Fruit fly (Drosophila melanogaster) whole organism, embryonic: ENCODE results near the gene CG8541.

Source experiments
- Ada2b ChIP-seq: fragments of 200-800 bp; sonication (Bioruptor generic); IDR thresholded peaks from 2 replicates; pipeline ENCODE4 v1.3.6; 2022; ENCODE audit warnings: missing biosample characterization, missing genetic modification characterization
- B-H1 ChIP-seq: fragments of 200-800 bp; sonication (Bioruptor generic); IDR thresholded peaks from 3 replicates; pipeline ENCODE4 v1.3.6; 2022; ENCODE audit warnings: missing biosample characterization, missing genetic modification characterization
- CG11247 ChIP-seq: fragments of 200-800 bp; sonication (Bioruptor generic); IDR thresholded peaks from 2 replicates; pipeline ENCODE4 v1.3.6; 2022; ENCODE audit warnings: missing biosample characterization, missing genetic modification characterization
- CG11695 ChIP-seq: fragments of 200-800 bp; sonication (Bioruptor generic); IDR thresholded peaks from 3 replicates; pipeline ENCODE4 v1.3.6; 2022; ENCODE audit warnings: missing biosample characterization, missing genetic modification characterization
- CG13775 ChIP-seq: fragments of 200-800 bp; sonication (Bioruptor generic); optimal IDR thresholded peaks from 3 replicates; lab custom pipeline; 2017; ENCODE audit warnings: missing biosample characterization, mild to moderate bottlenecking, missing genetic modification characterization
- CG14965 ChIP-seq: fragments of 200-800 bp; sonication (Bioruptor generic); optimal IDR thresholded peaks from 2 replicates; lab custom pipeline; 2016; ENCODE audit warnings: missing biosample characterization, missing genetic modification characterization, borderline replicate concordance
- CG15269 ChIP-seq: fragments of 200-800 bp; sonication (Bioruptor generic); optimal IDR thresholded peaks from 2 replicates; lab custom pipeline; 2018; ENCODE audit warnings: missing biosample characterization, mild to moderate bottlenecking, missing genetic modification characterization, moderate library complexity
- CG1647 ChIP-seq: fragments of 200-800 bp; sonication (Bioruptor generic); optimal IDR thresholded peaks from 3 replicates; lab custom pipeline; 2016; ENCODE audit warnings: missing biosample characterization, missing genetic modification characterization
- CG16813 ChIP-seq: fragments of 200-800 bp; sonication (Bioruptor generic); IDR thresholded peaks from 3 replicates; pipeline ENCODE4 v1.3.6; 2022; ENCODE audit warnings: missing biosample characterization, missing genetic modification characterization; ENCODE audit not compliant: partially characterized antibody
- CG18599 ChIP-seq: fragments of 200-800 bp; sonication (Bioruptor generic); optimal IDR thresholded peaks from 3 replicates; lab custom pipeline; 2017; ENCODE audit warnings: missing biosample characterization, missing genetic modification characterization, mild to moderate bottlenecking, moderate library complexity, missing genetic modification reagents
- CG2129 ChIP-seq: fragments of 200-800 bp; sonication (Bioruptor generic); IDR thresholded peaks from 2 replicates; pipeline ENCODE4 v1.3.6; 2022; ENCODE audit warnings: missing biosample characterization, missing genetic modification characterization; ENCODE audit not compliant: partially characterized antibody
- CG3726 ChIP-seq: fragments of 200-800 bp; sonication (Bioruptor generic); IDR thresholded peaks from 3 replicates; pipeline ENCODE4, ENCODE4 v1.3.6; 2022; ENCODE audit warnings: missing biosample characterization, missing genetic modification characterization
- CG4617 ChIP-seq: fragments of 200-800 bp; sonication (Bioruptor generic); optimal IDR thresholded peaks from 3 replicates; lab custom pipeline; 2016; ENCODE audit warnings: missing biosample characterization, missing genetic modification characterization, borderline replicate concordance
- CG4854 ChIP-seq: fragments of 200-800 bp; sonication (Bioruptor generic); optimal IDR thresholded peaks from 2 replicates; lab custom pipeline; 2016; ENCODE audit warnings: missing biosample characterization, missing genetic modification characterization, inconsistent platforms
- CG6175 ChIP-seq: fragments of 200-800 bp; sonication (Bioruptor generic); IDR thresholded peaks from 3 replicates; pipeline ENCODE4 v1.3.6; 2022; ENCODE audit warnings: missing biosample characterization, missing genetic modification characterization
- CG6254 ChIP-seq: fragments of 200-800 bp; sonication (Bioruptor generic); optimal IDR thresholded peaks from 3 replicates; lab custom pipeline; 2017; ENCODE audit warnings: mild to moderate bottlenecking, missing biosample characterization, missing genetic modification reagents, missing genetic modification characterization
- CG7556 ChIP-seq: fragments of 200-800 bp; sonication (Bioruptor generic); optimal IDR thresholded peaks from 2 replicates; lab custom pipeline; 2017; ENCODE audit warnings: missing biosample characterization, mild to moderate bottlenecking, missing genetic modification characterization
- CG7839 ChIP-seq: fragments of 200-800 bp; sonication (Bioruptor generic); optimal IDR thresholded peaks from 3 replicates; lab custom pipeline; 2018; ENCODE audit warnings: missing biosample characterization, mild to moderate bottlenecking, missing genetic modification characterization, moderate library complexity
- CG8089 ChIP-seq: fragments of 200-800 bp; sonication (Bioruptor generic); optimal IDR thresholded peaks from 3 replicates; lab custom pipeline; 2016; ENCODE audit warnings: missing biosample characterization, missing genetic modification characterization
- CG9609 ChIP-seq: fragments of 200-800 bp; sonication (Bioruptor generic); optimal IDR thresholded peaks from 3 replicates; lab custom pipeline; 2016; ENCODE audit warnings: missing biosample characterization, missing genetic modification characterization
- Dp ChIP-seq: fragments of 200-800 bp; sonication (Bioruptor generic); optimal IDR thresholded peaks from 2 replicates; lab custom pipeline; 2018; ENCODE audit warnings: missing biosample characterization, mild to moderate bottlenecking, missing genetic modification characterization, moderate library complexity
- Elba2 ChIP-seq: fragments of 200-800 bp; sonication (Bioruptor generic); optimal IDR thresholded peaks from 3 replicates; lab custom pipeline; 2016; ENCODE audit warnings: missing biosample characterization, missing genetic modification characterization
- Ets97D ChIP-seq: fragments of 200-800 bp; sonication (Bioruptor generic); optimal IDR thresholded peaks from 3 replicates; lab custom pipeline; 2016; ENCODE audit warnings: missing biosample characterization, missing genetic modification characterization
- Gug ChIP-seq: fragments of 200-800 bp; sonication (Bioruptor generic); IDR thresholded peaks from 4 replicates; pipeline ENCODE4 v1.3.6; 2022; ENCODE audit warnings: missing biosample characterization, missing genetic modification characterization
- Hand ChIP-seq: fragments of 200-800 bp; sonication (Bioruptor generic); optimal IDR thresholded peaks from 2 replicates; lab custom pipeline; 2017; ENCODE audit warnings: mild to moderate bottlenecking, missing biosample characterization, missing genetic modification reagents, missing genetic modification characterization
- HmgD ChIP-seq: fragments of 200-800 bp; sonication (Bioruptor generic); optimal IDR thresholded peaks from 3 replicates; lab custom pipeline; 2016; ENCODE audit warnings: missing biosample characterization, missing genetic modification characterization
- Hmx ChIP-seq: fragments of 200-800 bp; sonication (Bioruptor generic); optimal IDR thresholded peaks from 2 replicates; lab custom pipeline; 2016; ENCODE audit warnings: missing biosample characterization, missing genetic modification characterization
- Hr51 ChIP-seq, 2 experiments: fragments of 200-800 bp; sonication (Bioruptor generic); optimal IDR thresholded peaks; 2 replicates in 1 of 2; 3 replicates in 1 of 2; lab custom pipeline; 2016 to 2018; ENCODE audit warnings: missing biosample characterization in 2 of 2, missing genetic modification characterization in 2 of 2, mild to moderate bottlenecking in 1 of 2, moderate library complexity in 1 of 2
- Mes4 ChIP-seq: fragments of 200-800 bp; sonication (Bioruptor generic); optimal IDR thresholded peaks from 2 replicates; lab custom pipeline; 2016; ENCODE audit warnings: missing biosample characterization, missing genetic modification characterization
- Mrtf ChIP-seq: fragments of 200-800 bp; sonication (Bioruptor generic); IDR thresholded peaks from 3 replicates; pipeline ENCODE4 v1.3.6; 2022; ENCODE audit warnings: missing biosample characterization, missing genetic modification characterization
- NC2α ChIP-seq: fragments of 200-800 bp; sonication (Bioruptor generic); optimal IDR thresholded peaks from 2 replicates; lab custom pipeline; 2016; ENCODE audit warnings: missing biosample characterization, missing genetic modification characterization
- Oli ChIP-seq: fragments of 200-800 bp; sonication (Bioruptor generic); optimal IDR thresholded peaks from 2 replicates; lab custom pipeline; 2018; ENCODE audit warnings: missing biosample characterization, mild to moderate bottlenecking, missing genetic modification characterization, moderate library complexity
- Sin3A ChIP-seq: fragments of >200 bp; optimal IDR thresholded peaks from 2 replicates; lab custom pipeline; 2018
- Xrp1 ChIP-seq: fragments of 200-800 bp; sonication (Bioruptor generic); IDR thresholded peaks from 2 replicates; pipeline ENCODE4 v1.3.6; 2022; ENCODE audit warnings: missing biosample characterization, missing genetic modification characterization
- ac ChIP-seq: fragments of 200-800 bp; sonication (Bioruptor generic); optimal IDR thresholded peaks from 3 replicates; lab custom pipeline; 2017; ENCODE audit warnings: missing biosample characterization, mild to moderate bottlenecking, missing genetic modification characterization
- ash1 ChIP-seq: fragments of 200-800 bp; sonication (Bioruptor generic); optimal IDR thresholded peaks from 2 replicates; lab custom pipeline; 2018; ENCODE audit warnings: missing biosample characterization, mild to moderate bottlenecking, missing genetic modification characterization
- dmrt11E ChIP-seq: fragments of 200-800 bp; sonication (Bioruptor generic); optimal IDR thresholded peaks from 3 replicates; lab custom pipeline; 2018; ENCODE audit warnings: missing biosample characterization, mild to moderate bottlenecking, missing genetic modification characterization, moderate library complexity
- dysf ChIP-seq: fragments of 200-800 bp; sonication (Bioruptor generic); IDR thresholded peaks from 3 replicates; pipeline ENCODE4 v1.3.6; 2022; ENCODE audit warnings: missing biosample characterization, missing genetic modification characterization
- esg ChIP-seq: fragments of 200-800 bp; sonication (Bioruptor generic); conservative IDR thresholded peaks from 2 replicates; pipeline ENCODE4 v1.3.6; 2022; ENCODE audit warnings: missing biosample characterization, missing genetic modification characterization
- h ChIP-seq: fragments of >200 bp; optimal IDR thresholded peaks from 2 replicates; lab custom pipeline; 2017
- inv ChIP-seq: fragments of 200-800 bp; sonication (Bioruptor generic); IDR thresholded peaks from 2 replicates; pipeline ENCODE4 v1.3.6; 2022; ENCODE audit warnings: missing biosample characterization, missing genetic modification characterization; ENCODE audit not compliant: partially characterized antibody
- klu ChIP-seq: fragments of 200-800 bp; sonication (Bioruptor generic); IDR thresholded peaks from 2 replicates; pipeline ENCODE4 v1.3.6; 2022; ENCODE audit warnings: missing biosample characterization, missing genetic modification characterization
- kni ChIP-seq: fragments of 200-800 bp; sonication (Bioruptor generic); optimal IDR thresholded peaks from 3 replicates; lab custom pipeline; 2017; ENCODE audit warnings: mild to moderate bottlenecking, missing biosample characterization, missing genetic modification reagents, missing genetic modification characterization
- maf-S ChIP-seq: fragments of 200-800 bp; sonication (Bioruptor generic); optimal IDR thresholded peaks from 2 replicates; lab custom pipeline; 2016; ENCODE audit warnings: missing biosample characterization, missing genetic modification characterization
- nom ChIP-seq: fragments of 200-800 bp; sonication (Bioruptor generic); optimal IDR thresholded peaks from 2 replicates; lab custom pipeline; 2017; ENCODE audit warnings: missing biosample characterization, missing genetic modification characterization, mild to moderate bottlenecking, moderate library complexity, missing genetic modification reagents
- pan ChIP-seq, 4 experiments: fragments of >200 bp in 3 of 4; fragments of 200-800 bp in 1 of 4; sonication (Bioruptor generic) in 1 of 4; optimal IDR thresholded peaks in 3 of 4; IDR thresholded peaks in 1 of 4; 2 replicates each; pipeline versions ENCODE4 v1.3.6 to Lab custom; 2017 to 2022; ENCODE audit warnings: missing biosample characterization in 2 of 4, missing genetic modification characterization in 2 of 4, mixed read lengths in 1 of 4
- prd ChIP-seq, 3 experiments: fragments of >200 bp in 2 of 3; fragments of 200-800 bp in 1 of 3; sonication (Bioruptor generic) in 1 of 3; optimal IDR thresholded peaks in 2 of 3; IDR thresholded peaks in 1 of 3; 2 replicates in 2 of 3; 3 replicates in 1 of 3; pipeline versions ENCODE4 v1.3.6 to Lab custom; 2017 to 2022; ENCODE audit warnings: missing biosample characterization in 1 of 3, missing genetic modification characterization in 1 of 3
- yki ChIP-seq: fragments of >200 bp; optimal IDR thresholded peaks from 3 replicates; lab custom pipeline; 2018

Gene CG8541

DNA sequence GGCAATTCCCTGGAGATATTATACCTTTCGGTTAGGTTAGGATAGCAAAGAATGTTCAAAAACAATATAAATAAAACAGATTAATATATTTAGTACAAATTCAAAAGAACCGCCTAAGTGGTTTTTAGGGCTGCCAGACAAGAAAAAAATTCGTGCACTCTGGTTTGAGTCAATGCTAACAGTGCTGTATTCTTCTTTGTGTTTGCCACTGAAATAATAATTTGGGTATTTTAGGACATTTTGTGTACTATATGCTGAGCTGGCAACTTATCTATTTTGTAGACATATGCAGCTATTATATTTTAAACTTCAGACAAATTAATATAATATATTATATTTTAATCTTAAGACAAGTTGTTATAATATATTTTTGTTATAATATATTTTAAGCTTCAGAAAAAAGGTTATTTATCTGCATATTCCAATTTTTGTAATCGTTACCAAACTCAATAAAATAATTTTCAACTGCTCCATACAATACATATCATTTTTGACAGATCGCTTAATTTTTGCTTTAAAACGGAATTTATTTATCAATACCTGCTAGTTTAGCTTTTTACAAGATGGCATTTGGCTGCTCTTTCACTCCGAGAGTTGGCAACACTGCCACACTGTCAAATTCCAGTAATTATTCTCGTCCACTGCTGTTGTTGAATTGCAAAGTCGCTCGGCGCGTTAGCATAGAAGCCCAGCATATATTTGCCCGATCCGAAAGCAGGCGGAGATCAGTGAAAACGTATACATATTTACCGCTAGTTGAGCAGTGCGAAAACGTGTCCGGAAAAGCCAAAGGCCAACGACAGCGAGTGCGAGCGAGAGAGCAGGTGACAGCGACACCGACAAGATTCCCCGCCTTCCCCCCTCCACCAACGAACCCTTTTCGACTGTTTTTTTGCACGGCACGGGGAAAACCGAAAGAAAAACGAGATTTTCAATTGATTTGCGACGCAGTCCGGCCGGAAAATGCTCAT, 39.3 kb downstream of the CG8541 start, which contains the start of gene CG7546 (continued):
- TF ChIP-seq HmgD (GFP tag; lab: Kevin White, UChicago) (no peak), Oli (tag; lab: Kevin White, UChicago) (peak; percentile 11), CG4617 (GFP tag; lab: Kevin White, UChicago) (peak; percentile 91), CG16813 (no peak), CG14965 (GFP tag; lab: Kevin White, UChicago) (no peak), Sin3A (peak; percentile 9), NC2α (GFP tag; lab: Kevin White, UChicago) (no peak), Ets97D (GFP tag; lab: Kevin White, UChicago) (peak; percentile 39), Elba2 (GFP tag; lab: Kevin White, UChicago) (no peak), CG4854 (GFP tag; lab: Kevin White, UChicago) (no peak), kni (no peak), pan (optimal IDR thresholded peaks at IDR 0.05; lab: Kevin White, UChicago) (no peak), pan (GFP tag; optimal IDR thresholded peaks at IDR 0.05 in 1 of 2, IDR thresholded peaks at IDR 0.05 in 1 of 2) (no peak), dmrt11E (tag; lab: Kevin White, UChicago) (peak; percentile 47), maf-S (no peak), ac (no peak), esg (GFP tag; lab: Robert Waterston, UW) (peak; percentile 37; the same call in 1 of the 2 replicates), CG7556 (GFP tag; lab: Kevin White, UChicago) (peak; percentile 30), Mes4 (no peak), CG9609 (GFP tag; lab: Kevin White, UChicago) (no peak), klu (GFP tag; lab: Robert Waterston, UW) (no peak), Gug (peak; percentile 52; the same call in 1 of the 4 replicates), CG8089 (GFP tag; lab: Kevin White, UChicago) (no peak), nom (GFP tag; lab: Kevin White, UChicago) (no peak), CG1647 (GFP tag; lab: Kevin White, UChicago) (no peak), yki (lab: Kevin White, UChicago) (no peak), CG6175 (GFP tag; lab: Robert Waterston, UW) (no peak), dysf (GFP tag; lab: Robert Waterston, UW) (no peak), Ada2b (no peak), B-H1 (GFP tag; lab: Robert Waterston, UW) (no peak), CG3726 (no peak), Hr51 (GFP tag; optimal IDR thresholded peaks at IDR 0.05; lab: Kevin White, UChicago) (peak in 1 of 2 experiments; percentile 40), CG6254 (GFP tag; lab: Kevin White, UChicago) (no peak), Hand (GFP tag; lab: Kevin White, UChicago) (no peak), Xrp1 (GFP tag; lab: Robert Waterston, UW) (no peak), CG11247 (GFP tag; lab: Robert Waterston, UW) (no peak), CG15269 (tag; lab: Kevin White, UChicago) (no peak), CG7839 (peak; percentile 50), CG18599 (peak; percentile 5), Mrtf (GFP tag; lab: Robert Waterston, UW) (no peak), CG13775 (GFP tag; lab: Kevin White, UChicago) (peak; percentile 61), inv (GFP tag; lab: Robert Waterston, UW) (no peak), Dp (GFP tag; lab: Kevin White, UChicago) (peak; percentile 93), Hmx (GFP tag; lab: Kevin White, UChicago) (no peak), CG11695 (no peak), h (lab: Kevin White, UChicago) (no peak), ash1 (GFP tag; lab: Kevin White, UChicago) (no peak), prd (optimal IDR thresholded peaks at IDR 0.05; lab: Kevin White, UChicago) (no peak), prd (GFP tag; IDR thresholded peaks at IDR 0.05; lab: Robert Waterston, UW) (peak; percentile 52; the same call in 2 of the 3 replicates), CG2129 (GFP tag; lab: Robert Waterston, UW) (no peak)
